Fruit fly (Drosophila melanogaster) whole organism, embryonic: ENCODE measurements around the gene CG10337.
A peak's percentile ranks its signal among the peaks of the same experiment; 100 is the strongest.

ENCODE experiments used
- ATbp ChIP-seq: fragments of 200-800 bp; sonication (Bioruptor generic); optimal IDR thresholded peaks from 2 replicates; lab custom pipeline; 2017; ENCODE audit warnings: missing biosample characterization, mild to moderate bottlenecking, missing genetic modification characterization, missing genetic modification reagents
- Adf1 ChIP-seq: fragments of 200-800 bp; sonication (Bioruptor generic); IDR thresholded peaks from 2 replicates; pipeline ENCODE4 v1.3.6; 2022; ENCODE audit warnings: missing biosample characterization, missing genetic modification characterization
- CG10321 ChIP-seq: fragments of 200-800 bp; sonication (Bioruptor generic); IDR thresholded peaks from 2 replicates; pipeline ENCODE4 v1.3.6; 2022; ENCODE audit warnings: missing biosample characterization, missing genetic modification characterization
- CG10543 ChIP-seq: fragments of 200-800 bp; sonication (Bioruptor generic); optimal IDR thresholded peaks from 3 replicates; lab custom pipeline; 2017; ENCODE audit warnings: missing biosample characterization, mild to moderate bottlenecking, missing genetic modification characterization, moderate library complexity
- CG11560 ChIP-seq: fragments of 200-800 bp; sonication (Bioruptor generic); IDR thresholded peaks from 3 replicates; pipeline ENCODE4 v1.3.6; 2022; ENCODE audit warnings: missing biosample characterization, missing genetic modification characterization
- CG12659 ChIP-seq: fragments of 200-800 bp; sonication (Bioruptor generic); optimal IDR thresholded peaks from 3 replicates; lab custom pipeline; 2017; ENCODE audit warnings: mild to moderate bottlenecking, missing biosample characterization, missing genetic modification reagents, missing genetic modification characterization
- CG13296 ChIP-seq: fragments of 200-800 bp; sonication (Bioruptor generic); optimal IDR thresholded peaks from 3 replicates; lab custom pipeline; 2018; ENCODE audit warnings: missing biosample characterization, mild to moderate bottlenecking, missing genetic modification characterization
- CG1529 ChIP-seq: fragments of 200-800 bp; sonication (Bioruptor generic); optimal IDR thresholded peaks from 3 replicates; lab custom pipeline; 2018; ENCODE audit warnings: missing biosample characterization, missing genetic modification characterization
- CG17912 ChIP-seq: fragments of 200-800 bp; sonication (Bioruptor generic); optimal IDR thresholded peaks from 2 replicates; lab custom pipeline; 2018; ENCODE audit warnings: missing biosample characterization, mild to moderate bottlenecking, missing genetic modification characterization
- CG2129 ChIP-seq: fragments of 200-800 bp; sonication (Bioruptor generic); IDR thresholded peaks from 2 replicates; pipeline ENCODE4 v1.3.6; 2022; ENCODE audit warnings: missing biosample characterization, missing genetic modification characterization; ENCODE audit not compliant: partially characterized antibody
- CG30020 ChIP-seq: fragments of 200-800 bp; optimal IDR thresholded peaks from 2 replicates; lab custom pipeline; 2019; ENCODE audit warnings: missing biosample characterization, mild to moderate bottlenecking, missing genetic modification characterization, moderate library complexity
- CG32772 ChIP-seq: fragments of 200-800 bp; sonication (Bioruptor generic); IDR thresholded peaks from 2 replicates; pipeline ENCODE4 v1.3.6; 2022; ENCODE audit warnings: missing biosample characterization, missing genetic modification characterization
- CG33213 ChIP-seq: fragments of 200-800 bp; sonication (Bioruptor generic); optimal IDR thresholded peaks from 3 replicates; lab custom pipeline; 2016; ENCODE audit warnings: missing biosample characterization, missing genetic modification characterization
- CG4730 ChIP-seq: fragments of 200-800 bp; sonication (Bioruptor generic); IDR thresholded peaks from 2 replicates; pipeline ENCODE4 v1.3.6; 2022; ENCODE audit warnings: missing biosample characterization, missing genetic modification characterization
- CG5245 ChIP-seq: fragments of 200-800 bp; sonication (Bioruptor generic); optimal IDR thresholded peaks from 3 replicates; lab custom pipeline; 2016; ENCODE audit warnings: missing biosample characterization, missing genetic modification characterization
- CG7357 ChIP-seq: fragments of 200-800 bp; sonication (Bioruptor generic); IDR thresholded peaks from 3 replicates; pipeline ENCODE4 v1.3.6; 2022; ENCODE audit warnings: missing biosample characterization, missing genetic modification characterization
- Camta ChIP-seq: fragments of 200-800 bp; sonication (Bioruptor generic); optimal IDR thresholded peaks from 2 replicates; lab custom pipeline; 2016; ENCODE audit warnings: missing biosample characterization, missing genetic modification characterization
- Ets97D ChIP-seq: fragments of 200-800 bp; sonication (Bioruptor generic); optimal IDR thresholded peaks from 3 replicates; lab custom pipeline; 2016; ENCODE audit warnings: missing biosample characterization, missing genetic modification characterization
- H2.0 ChIP-seq: fragments of 200-800 bp; sonication (Bioruptor generic); IDR thresholded peaks from 2 replicates; pipeline ENCODE4 v1.3.6; 2022; ENCODE audit warnings: missing biosample characterization, missing genetic modification characterization
- Lhr ChIP-seq: fragments of 200-800 bp; sonication (Bioruptor generic); optimal IDR thresholded peaks from 3 replicates; lab custom pipeline; 2017; ENCODE audit warnings: mild to moderate bottlenecking, missing biosample characterization, missing genetic modification reagents, missing genetic modification characterization
- Max ChIP-seq: fragments of 200-800 bp; sonication (Bioruptor generic); optimal IDR thresholded peaks from 2 replicates; lab custom pipeline; 2016; ENCODE audit warnings: missing biosample characterization, mild to moderate bottlenecking, missing genetic modification characterization
- NC2β ChIP-seq: fragments of 200-800 bp; sonication (Bioruptor generic); optimal IDR thresholded peaks from 2 replicates; lab custom pipeline; 2016; ENCODE audit warnings: missing biosample characterization, missing genetic modification characterization
- TFAM ChIP-seq: fragments of 200-800 bp; sonication (Bioruptor generic); optimal IDR thresholded peaks from 2 replicates; lab custom pipeline; 2017; ENCODE audit warnings: missing biosample characterization, missing genetic modification characterization, inconsistent platforms
- ac ChIP-seq: fragments of 200-800 bp; sonication (Bioruptor generic); optimal IDR thresholded peaks from 3 replicates; lab custom pipeline; 2017; ENCODE audit warnings: missing biosample characterization, mild to moderate bottlenecking, missing genetic modification characterization
- ara ChIP-seq: fragments of 200-800 bp; sonication (Bioruptor generic); IDR thresholded peaks from 2 replicates; pipeline ENCODE4 v1.3.6; 2022; ENCODE audit warnings: missing biosample characterization, missing genetic modification characterization
- ash1 ChIP-seq: fragments of 200-800 bp; sonication (Bioruptor generic); optimal IDR thresholded peaks from 2 replicates; lab custom pipeline; 2018; ENCODE audit warnings: missing biosample characterization, mild to moderate bottlenecking, missing genetic modification characterization
- cad ChIP-seq: fragments of >200 bp; optimal IDR thresholded peaks from 2 replicates; lab custom pipeline; 2017; ENCODE audit warnings: missing biosample characterization, missing genetic modification characterization
- chif ChIP-seq, 2 experiments: fragments of 200-800 bp; sonication (Bioruptor generic); optimal IDR thresholded peaks; 3 replicates each; lab custom pipeline; 2016; ENCODE audit warnings: missing biosample characterization in 2 of 2, missing genetic modification characterization in 2 of 2
- chinmo ChIP-seq: fragments of 200-800 bp; sonication (Bioruptor generic); IDR thresholded peaks from 4 replicates; pipeline ENCODE4 v1.3.6; 2022; ENCODE audit warnings: missing biosample characterization, missing genetic modification characterization; ENCODE audit not compliant: partially characterized antibody
- crc ChIP-seq: fragments of 200-800 bp; sonication (Bioruptor generic); optimal IDR thresholded peaks from 2 replicates; lab custom pipeline; 2016; ENCODE audit warnings: missing biosample characterization, missing genetic modification characterization
- dimm ChIP-seq: fragments of 200-800 bp; sonication (Bioruptor generic); IDR thresholded peaks from 2 replicates; pipeline ENCODE4 v1.3.6; 2022; ENCODE audit warnings: missing biosample characterization, missing genetic modification characterization
- dmrt99B ChIP-seq: fragments of 200-800 bp; sonication (Bioruptor generic); optimal IDR thresholded peaks from 2 replicates; lab custom pipeline; 2018; ENCODE audit warnings: missing biosample characterization, mild to moderate bottlenecking, missing genetic modification characterization, moderate library complexity
- gfzf ChIP-seq: fragments of 200-800 bp; sonication (Bioruptor generic); optimal IDR thresholded peaks from 2 replicates; lab custom pipeline; 2016; ENCODE audit warnings: missing biosample characterization, mild to moderate bottlenecking, missing genetic modification characterization, moderate library complexity
- ham ChIP-seq: fragments of 200-800 bp; sonication (Bioruptor generic); IDR thresholded peaks from 2 replicates; pipeline ENCODE4 v1.3.6; 2022; ENCODE audit warnings: missing biosample characterization, missing genetic modification characterization
- her ChIP-seq: fragments of 200-800 bp; sonication (Bioruptor generic); optimal IDR thresholded peaks from 2 replicates; lab custom pipeline; 2016; ENCODE audit warnings: missing biosample characterization, missing genetic modification characterization
- jigr1 ChIP-seq: fragments of 200-800 bp; sonication (Bioruptor generic); IDR thresholded peaks from 3 replicates; pipeline ENCODE4 v1.3.6; 2022; ENCODE audit warnings: missing biosample characterization, missing genetic modification characterization
- kah ChIP-seq: fragments of 200-800 bp; sonication (Bioruptor generic); optimal IDR thresholded peaks from 2 replicates; lab custom pipeline; 2018; ENCODE audit warnings: missing biosample characterization, mild to moderate bottlenecking, missing genetic modification characterization
- ken ChIP-seq: fragments of 200-800 bp; sonication (Bioruptor generic); IDR thresholded peaks from 3 replicates; pipeline ENCODE4 v1.3.6; 2022; ENCODE audit warnings: missing biosample characterization, missing genetic modification characterization
- lmd ChIP-seq: fragments of 200-800 bp; sonication (Bioruptor generic); IDR thresholded peaks from 2 replicates; pipeline ENCODE4 v1.3.6; 2022; ENCODE audit warnings: missing biosample characterization, missing genetic modification characterization
- mld ChIP-seq: fragments of 200-800 bp; sonication (Bioruptor generic); IDR thresholded peaks from 3 replicates; pipeline ENCODE4 v1.3.6; 2022; ENCODE audit warnings: missing biosample characterization, missing genetic modification characterization; ENCODE audit not compliant: partially characterized antibody
- nmo ChIP-seq: fragments of 200-800 bp; sonication (Bioruptor generic); optimal IDR thresholded peaks from 2 replicates; lab custom pipeline; 2018; ENCODE audit warnings: missing biosample characterization, mild to moderate bottlenecking, missing genetic modification characterization, moderate library complexity
- nom ChIP-seq: fragments of 200-800 bp; sonication (Bioruptor generic); optimal IDR thresholded peaks from 2 replicates; lab custom pipeline; 2017; ENCODE audit warnings: missing biosample characterization, missing genetic modification characterization, mild to moderate bottlenecking, moderate library complexity, missing genetic modification reagents
- prd ChIP-seq, 3 experiments: fragments of >200 bp in 2 of 3; fragments of 200-800 bp in 1 of 3; sonication (Bioruptor generic) in 1 of 3; optimal IDR thresholded peaks in 2 of 3; IDR thresholded peaks in 1 of 3; 2 replicates in 2 of 3; 3 replicates in 1 of 3; pipeline versions ENCODE4 v1.3.6 to Lab custom; 2017 to 2022; ENCODE audit warnings: missing biosample characterization in 1 of 3, missing genetic modification characterization in 1 of 3
- run ChIP-seq: fragments of 200-800 bp; sonication (Bioruptor generic); optimal IDR thresholded peaks from 3 replicates; lab custom pipeline; 2018; ENCODE audit warnings: missing biosample characterization, mild to moderate bottlenecking, missing genetic modification characterization
- salm ChIP-seq: fragments of 200-800 bp; sonication (Bioruptor generic); optimal IDR thresholded peaks from 2 replicates; lab custom pipeline; 2018; ENCODE audit warnings: missing biosample characterization, mild to moderate bottlenecking, missing genetic modification characterization
- sim ChIP-seq: fragments of 200-800 bp; sonication (Bioruptor generic); IDR thresholded peaks from 2 replicates; pipeline ENCODE4 v1.3.6; 2022; ENCODE audit warnings: missing biosample characterization, missing genetic modification characterization
- sqz ChIP-seq: fragments of 200-800 bp; sonication (Bioruptor generic); optimal IDR thresholded peaks from 3 replicates; lab custom pipeline; 2018; ENCODE audit warnings: missing biosample characterization, mild to moderate bottlenecking, missing genetic modification characterization
- unpg ChIP-seq: fragments of 200-800 bp; sonication (Bioruptor generic); optimal IDR thresholded peaks from 3 replicates; lab custom pipeline; 2018; ENCODE audit warnings: missing biosample characterization, mild to moderate bottlenecking, missing genetic modification characterization, moderate library complexity
- vfl ChIP-seq: fragments of 200-800 bp; sonication (Bioruptor generic); optimal IDR thresholded peaks from 2 replicates; lab custom pipeline; 2016; ENCODE audit warnings: missing biosample characterization, missing genetic modification characterization
- vvl ChIP-seq: fragments of 200-800 bp; sonication (Bioruptor generic); IDR thresholded peaks from 2 replicates; pipeline ENCODE4 v1.3.6; 2022; ENCODE audit warnings: missing biosample characterization, missing genetic modification characterization

Gene CG10337

dm6 chr2L:19528308-19528707 lies 18.5 kb downstream of the CG10337 start (continued):
- TF ChIP-seq Adf1 (peak; percentile 90), ash1 (GFP tag; lab: Kevin White, UChicago) (peak; percentile 91), CG33213 (peak; percentile 94), vfl (peak; percentile 95), ATbp (GFP tag; lab: Kevin White, UChicago) (peak; percentile 86), CG4730 (GFP tag; lab: Robert Waterston, UW) (peak; percentile 94), CG5245 (GFP tag; lab: Kevin White, UChicago) (peak; percentile 87), sqz (GFP tag; lab: Kevin White, UChicago) (no peak), NC2β (GFP tag; lab: Kevin White, UChicago) (peak; percentile 85), run (peak; percentile 85), gfzf (GFP tag; lab: Kevin White, UChicago) (no peak), dimm (GFP tag; lab: Robert Waterston, UW) (peak; percentile 59), unpg (peak; percentile 97), nom (GFP tag; lab: Kevin White, UChicago) (peak; percentile 86), CG30020 (tag; lab: Kevin White, UChicago) (peak; percentile 39), CG7357 (GFP tag; lab: Robert Waterston, UW) (peak; percentile 88), her (GFP tag; lab: Kevin White, UChicago) (peak; percentile 95), mld (no peak), ac (peak; percentile 23), crc (GFP tag; lab: Kevin White, UChicago) (peak; percentile 92), CG12659 (GFP tag; lab: Kevin White, UChicago) (peak; percentile 97), Lhr (GFP tag; lab: Kevin White, UChicago) (peak; percentile 25), CG1529 (peak; percentile 74), salm (tag; lab: Kevin White, UChicago) (peak; percentile 89), ken (GFP tag; lab: Robert Waterston, UW) (peak; percentile 90), CG10321 (GFP tag; lab: Robert Waterston, UW) (peak; percentile 75), vvl (GFP tag; lab: Robert Waterston, UW) (peak; percentile 97), CG11560 (tag; lab: Robert Waterston, UW) (peak; percentile 88), prd (optimal IDR thresholded peaks at IDR 0.05; lab: Kevin White, UChicago) (no peak), prd (GFP tag; IDR thresholded peaks at IDR 0.05; lab: Robert Waterston, UW) (peak; percentile 96), TFAM (GFP tag; lab: Kevin White, UChicago) (peak; percentile 51), Ets97D (GFP tag; lab: Kevin White, UChicago) (peak; percentile 84), chif (GFP tag; optimal IDR thresholded peaks at IDR 0.05; lab: Kevin White, UChicago) (peak; percentile 83 to 93), CG2129 (GFP tag; lab: Robert Waterston, UW) (no peak), ham (GFP tag; lab: Robert Waterston, UW) (peak; percentile 95), CG10543 (peak; percentile 76), lmd (GFP tag; lab: Robert Waterston, UW) (peak; percentile 96), chinmo (no peak), nmo (GFP tag; lab: Kevin White, UChicago) (peak; percentile 91), CG13296 (peak; percentile 98), H2.0 (GFP tag; lab: Robert Waterston, UW) (peak; percentile 96), CG17912 (GFP tag; lab: Kevin White, UChicago) (peak; percentile 25), dmrt99B (peak; percentile 93), Max (GFP tag; lab: Kevin White, UChicago) (peak; percentile 94), kah (peak; percentile 73), sim (GFP tag; lab: Robert Waterston, UW) (peak; percentile 55; the same call in 1 of the 2 replicates), CG32772 (GFP tag; lab: Robert Waterston, UW) (peak; percentile 93), ara (GFP tag; lab: Robert Waterston, UW) (peak; percentile 90), Camta (GFP tag; lab: Kevin White, UChicago) (peak; percentile 92), jigr1 (peak; percentile 73; the same call in 2 of the 3 replicates), cad (GFP tag; lab: Kevin White, UChicago) (no peak)
